Fruit fly (Drosophila melanogaster) whole organism, embryonic: Measurements from ENCODE around the gene Sfxn2.

Source experiments
- B-H1 ChIP-seq: fragments of 200-800 bp; sonication (Bioruptor generic); IDR thresholded peaks from 3 replicates; pipeline ENCODE4 v1.3.6; 2022; ENCODE audit warnings: missing biosample characterization, missing genetic modification characterization
- CG11085 ChIP-seq: fragments of 200-800 bp; sonication (Bioruptor generic); IDR thresholded peaks from 2 replicates; pipeline ENCODE4 v1.3.6; 2022; ENCODE audit warnings: missing biosample characterization, missing genetic modification characterization
- CG11560 ChIP-seq: fragments of 200-800 bp; sonication (Bioruptor generic); IDR thresholded peaks from 3 replicates; pipeline ENCODE4 v1.3.6; 2022; ENCODE audit warnings: missing biosample characterization, missing genetic modification characterization
- CG12219 ChIP-seq: fragments of 200-800 bp; sonication (Bioruptor generic); optimal IDR thresholded peaks from 3 replicates; lab custom pipeline; 2018; ENCODE audit warnings: missing biosample characterization, mild to moderate bottlenecking, missing genetic modification characterization
- CG12659 ChIP-seq: fragments of 200-800 bp; sonication (Bioruptor generic); optimal IDR thresholded peaks from 3 replicates; lab custom pipeline; 2017; ENCODE audit warnings: mild to moderate bottlenecking, missing biosample characterization, missing genetic modification reagents, missing genetic modification characterization
- CG13424 ChIP-seq: fragments of 200-800 bp; sonication (Bioruptor generic); optimal IDR thresholded peaks from 2 replicates; lab custom pipeline; 2019; ENCODE audit warnings: missing biosample characterization, mild to moderate bottlenecking, missing genetic modification characterization, moderate library complexity
- CG16815 ChIP-seq: fragments of 200-800 bp; sonication (Bioruptor generic); optimal IDR thresholded peaks from 3 replicates; lab custom pipeline; 2017; ENCODE audit warnings: missing biosample characterization, mild to moderate bottlenecking, missing genetic modification characterization
- CG17361 ChIP-seq: fragments of 200-800 bp; sonication (Bioruptor generic); IDR thresholded peaks from 3 replicates; pipeline ENCODE4 v1.3.6; 2022; ENCODE audit warnings: missing biosample characterization, missing genetic modification characterization
- CG17802 ChIP-seq: fragments of 200-800 bp; sonication (Bioruptor generic); optimal IDR thresholded peaks from 2 replicates; lab custom pipeline; 2018; ENCODE audit warnings: missing biosample characterization, mild to moderate bottlenecking, missing genetic modification characterization, moderate library complexity
- CG17912 ChIP-seq: fragments of 200-800 bp; sonication (Bioruptor generic); optimal IDR thresholded peaks from 2 replicates; lab custom pipeline; 2018; ENCODE audit warnings: missing biosample characterization, mild to moderate bottlenecking, missing genetic modification characterization
- CG18619 ChIP-seq: fragments of 200-800 bp; sonication (Bioruptor generic); optimal IDR thresholded peaks from 3 replicates; lab custom pipeline; 2017; ENCODE audit warnings: missing biosample characterization, mild to moderate bottlenecking, missing genetic modification characterization
- CG2129 ChIP-seq: fragments of 200-800 bp; sonication (Bioruptor generic); IDR thresholded peaks from 2 replicates; pipeline ENCODE4 v1.3.6; 2022; ENCODE audit warnings: missing biosample characterization, missing genetic modification characterization; ENCODE audit not compliant: partially characterized antibody
- CG2678 ChIP-seq: fragments of 200-800 bp; sonication (Bioruptor generic); optimal IDR thresholded peaks from 3 replicates; lab custom pipeline; 2019; ENCODE audit warnings: missing biosample characterization, mild to moderate bottlenecking, missing genetic modification characterization, moderate library complexity
- CG42726 ChIP-seq: fragments of 200-800 bp; sonication (Bioruptor generic); IDR thresholded peaks from 2 replicates; pipeline ENCODE4 v1.3.6; 2022; ENCODE audit warnings: missing biosample characterization, missing genetic modification characterization; ENCODE audit not compliant: partially characterized antibody
- CG4854 ChIP-seq: fragments of 200-800 bp; sonication (Bioruptor generic); optimal IDR thresholded peaks from 2 replicates; lab custom pipeline; 2016; ENCODE audit warnings: missing biosample characterization, missing genetic modification characterization, inconsistent platforms
- CG7372 ChIP-seq: fragments of 200-800 bp; sonication (Bioruptor generic); IDR thresholded peaks from 2 replicates; pipeline ENCODE4 v1.3.6; 2022; ENCODE audit warnings: missing biosample characterization, missing genetic modification characterization
- CG7745 ChIP-seq: fragments of 200-800 bp; sonication (Bioruptor generic); optimal IDR thresholded peaks from 2 replicates; lab custom pipeline; 2018; ENCODE audit warnings: missing biosample characterization, mild to moderate bottlenecking, missing genetic modification characterization, moderate library complexity
- CG7839 ChIP-seq: fragments of 200-800 bp; sonication (Bioruptor generic); optimal IDR thresholded peaks from 3 replicates; lab custom pipeline; 2018; ENCODE audit warnings: missing biosample characterization, mild to moderate bottlenecking, missing genetic modification characterization, moderate library complexity
- CG8089 ChIP-seq: fragments of 200-800 bp; sonication (Bioruptor generic); optimal IDR thresholded peaks from 3 replicates; lab custom pipeline; 2016; ENCODE audit warnings: missing biosample characterization, missing genetic modification characterization
- CG8281 ChIP-seq: fragments of 200-800 bp; sonication (Bioruptor generic); optimal IDR thresholded peaks from 2 replicates; lab custom pipeline; 2018; ENCODE audit warnings: missing biosample characterization, mild to moderate bottlenecking, missing genetic modification characterization, moderate library complexity
- CG8388 ChIP-seq: fragments of 200-800 bp; sonication (Bioruptor generic); optimal IDR thresholded peaks from 2 replicates; lab custom pipeline; 2019; ENCODE audit warnings: missing biosample characterization, mild to moderate bottlenecking, missing genetic modification characterization, moderate library complexity
- CG8944 ChIP-seq: fragments of 200-800 bp; sonication (Bioruptor generic); optimal IDR thresholded peaks from 3 replicates; lab custom pipeline; 2016; ENCODE audit warnings: missing biosample characterization, missing genetic modification characterization
- CTCF ChIP-seq: fragments of 200-800 bp; sonication (Bioruptor generic); optimal IDR thresholded peaks from 2 replicates; lab custom pipeline; 2017; ENCODE audit warnings: missing biosample characterization, mild to moderate bottlenecking, missing genetic modification characterization, moderate library complexity
- Chrac-16 ChIP-seq: fragments of 200-800 bp; sonication (Bioruptor generic); optimal IDR thresholded peaks from 3 replicates; lab custom pipeline; 2016; ENCODE audit warnings: missing biosample characterization, missing genetic modification characterization
- Dref ChIP-seq: fragments of 200-800 bp; sonication (Bioruptor generic); IDR thresholded peaks from 2 replicates; pipeline ENCODE4 v1.3.6; 2022; ENCODE audit warnings: missing biosample characterization, missing genetic modification characterization
- Gsc ChIP-seq: fragments of 200-800 bp; sonication (Bioruptor generic); IDR thresholded peaks from 2 replicates; pipeline ENCODE4 v1.3.6; 2022; ENCODE audit warnings: missing biosample characterization, missing genetic modification characterization
- Hr39 ChIP-seq: fragments of >200 bp; optimal IDR thresholded peaks from 2 replicates; lab custom pipeline; 2017
- Hsf ChIP-seq: fragments of 200-800 bp; sonication (Bioruptor generic); optimal IDR thresholded peaks from 3 replicates; lab custom pipeline; 2016; ENCODE audit warnings: missing biosample characterization, missing genetic modification characterization
- Mes4 ChIP-seq: fragments of 200-800 bp; sonication (Bioruptor generic); optimal IDR thresholded peaks from 2 replicates; lab custom pipeline; 2016; ENCODE audit warnings: missing biosample characterization, missing genetic modification characterization
- NC2α ChIP-seq: fragments of 200-800 bp; sonication (Bioruptor generic); optimal IDR thresholded peaks from 2 replicates; lab custom pipeline; 2016; ENCODE audit warnings: missing biosample characterization, missing genetic modification characterization
- Sox102F ChIP-seq: fragments of 200-800 bp; sonication (Bioruptor generic); optimal IDR thresholded peaks from 2 replicates; lab custom pipeline; 2018; ENCODE audit warnings: missing biosample characterization, mild to moderate bottlenecking, missing genetic modification characterization, moderate library complexity
- Taf1 ChIP-seq: fragments of 200-800 bp; sonication (Bioruptor generic); IDR thresholded peaks from 2 replicates; pipeline ENCODE4 v1.3.6; 2022; ENCODE audit warnings: missing biosample characterization, missing genetic modification characterization
- ash1 ChIP-seq: fragments of 200-800 bp; sonication (Bioruptor generic); optimal IDR thresholded peaks from 2 replicates; lab custom pipeline; 2018; ENCODE audit warnings: missing biosample characterization, mild to moderate bottlenecking, missing genetic modification characterization
- az2 ChIP-seq: fragments of 200-800 bp; sonication (Bioruptor generic); optimal IDR thresholded peaks from 3 replicates; lab custom pipeline; 2016; ENCODE audit warnings: missing biosample characterization, missing genetic modification characterization
- bbx ChIP-seq: fragments of 200-800 bp; sonication (Bioruptor generic); IDR thresholded peaks from 2 replicates; pipeline ENCODE4 v1.3.6; 2022; ENCODE audit warnings: missing biosample characterization, missing genetic modification characterization; ENCODE audit not compliant: partially characterized antibody
- bigmax ChIP-seq: fragments of 200-800 bp; sonication (Bioruptor generic); optimal IDR thresholded peaks from 2 replicates; lab custom pipeline; 2018; ENCODE audit warnings: missing biosample characterization, mild to moderate bottlenecking, missing genetic modification characterization
- chinmo ChIP-seq: fragments of 200-800 bp; sonication (Bioruptor generic); IDR thresholded peaks from 4 replicates; pipeline ENCODE4 v1.3.6; 2022; ENCODE audit warnings: missing biosample characterization, missing genetic modification characterization; ENCODE audit not compliant: partially characterized antibody
- crp ChIP-seq, 2 experiments: fragments of 200-800 bp; sonication (Bioruptor generic); optimal IDR thresholded peaks; 2 replicates in 1 of 2; 3 replicates in 1 of 2; lab custom pipeline; 2017; ENCODE audit warnings: missing biosample characterization in 2 of 2, missing genetic modification characterization in 2 of 2, mild to moderate bottlenecking in 1 of 2, moderate library complexity in 1 of 2
- danr ChIP-seq: fragments of 200-800 bp; sonication (Bioruptor generic); IDR thresholded peaks from 2 replicates; pipeline ENCODE4 v1.3.6; 2022; ENCODE audit warnings: missing biosample characterization, missing genetic modification characterization
- dimm ChIP-seq: fragments of 200-800 bp; sonication (Bioruptor generic); IDR thresholded peaks from 2 replicates; pipeline ENCODE4 v1.3.6; 2022; ENCODE audit warnings: missing biosample characterization, missing genetic modification characterization
- dmrt99B ChIP-seq: fragments of 200-800 bp; sonication (Bioruptor generic); optimal IDR thresholded peaks from 2 replicates; lab custom pipeline; 2018; ENCODE audit warnings: missing biosample characterization, mild to moderate bottlenecking, missing genetic modification characterization, moderate library complexity
- eyg ChIP-seq: fragments of 200-800 bp; sonication (Bioruptor generic); optimal IDR thresholded peaks from 3 replicates; lab custom pipeline; 2016; ENCODE audit warnings: missing biosample characterization, missing genetic modification characterization
- h ChIP-seq: fragments of >200 bp; optimal IDR thresholded peaks from 2 replicates; lab custom pipeline; 2017
- hbn ChIP-seq: fragments of 200-800 bp; sonication (Bioruptor generic); IDR thresholded peaks from 2 replicates; pipeline ENCODE4 v1.3.6; 2022; ENCODE audit warnings: missing biosample characterization, missing genetic modification characterization; ENCODE audit not compliant: partially characterized antibody
- kni ChIP-seq: fragments of 200-800 bp; sonication (Bioruptor generic); optimal IDR thresholded peaks from 3 replicates; lab custom pipeline; 2017; ENCODE audit warnings: mild to moderate bottlenecking, missing biosample characterization, missing genetic modification reagents, missing genetic modification characterization
- pho ChIP-seq: fragments of 200-800 bp; sonication (Bioruptor generic); optimal IDR thresholded peaks from 2 replicates; lab custom pipeline; 2016; ENCODE audit warnings: missing biosample characterization, missing genetic modification characterization
- pros ChIP-seq: fragments of 200-800 bp; sonication (Bioruptor generic); optimal IDR thresholded peaks from 3 replicates; lab custom pipeline; 2019; ENCODE audit warnings: missing biosample characterization, mild to moderate bottlenecking, missing genetic modification characterization, moderate library complexity
- salm ChIP-seq: fragments of 200-800 bp; sonication (Bioruptor generic); optimal IDR thresholded peaks from 2 replicates; lab custom pipeline; 2018; ENCODE audit warnings: missing biosample characterization, mild to moderate bottlenecking, missing genetic modification characterization
- seq ChIP-seq: fragments of 200-800 bp; sonication (Bioruptor generic); IDR thresholded peaks from 2 replicates; pipeline ENCODE4 v1.3.6; 2022; ENCODE audit warnings: missing biosample characterization, missing genetic modification characterization
- sima ChIP-seq: fragments of 200-800 bp; sonication (Bioruptor generic); optimal IDR thresholded peaks from 2 replicates; lab custom pipeline; 2016; ENCODE audit warnings: missing biosample characterization, missing genetic modification characterization
- sr ChIP-seq: fragments of 200-800 bp; sonication (Bioruptor generic); IDR thresholded peaks from 3 replicates; pipeline ENCODE4 v1.3.6; 2022; ENCODE audit warnings: missing biosample characterization, missing genetic modification characterization
- yki ChIP-seq: fragments of >200 bp; optimal IDR thresholded peaks from 3 replicates; lab custom pipeline; 2018

Gene Sfxn2

dm6 chr3L:19024800-19025199, 38.2 kb upstream of the Sfxn2 start (continued):
- TF ChIP-seq sima (GFP tag; lab: Kevin White, UChicago) (no peak), chinmo (GFP tag; lab: Robert Waterston, UW) (0 out of 4 replicates have a peak, but pooled peaks have one; percentile 43), Mes4 (GFP tag; lab: Kevin White, UChicago) (peak; percentile 83), CG4854 (GFP tag; lab: Kevin White, UChicago) (no peak), CG2678 (peak; percentile 83), pros (GFP tag; lab: Kevin White, UChicago) (no peak), seq (GFP tag; lab: Robert Waterston, UW) (peak; percentile 74), CG13424 (peak; percentile 79), danr (GFP tag; lab: Robert Waterston, UW) (0 out of 2 replicates have a peak, but pooled peaks have one; percentile 24), CG11560 (tag; lab: Robert Waterston, UW) (peak; percentile 53; the same call in 1 of the 3 replicates), Hr39 (lab: Kevin White, UChicago) (no peak), hbn (GFP tag; lab: Robert Waterston, UW) (no peak), Dref (no peak), az2 (peak; percentile 83), CG17361 (GFP tag; lab: Robert Waterston, UW) (peak; percentile 86), eyg (GFP tag; lab: Kevin White, UChicago) (peak; percentile 62), sr (GFP tag; lab: Robert Waterston, UW) (0 out of 3 replicates have a peak, but pooled peaks have one; percentile 40), CG17912 (GFP tag; lab: Kevin White, UChicago) (no peak), CG2129 (no peak), CG8281 (tag; lab: Kevin White, UChicago) (peak; percentile 51), Sox102F (GFP tag; lab: Kevin White, UChicago) (peak; percentile 85), CG16815 (GFP tag; lab: Kevin White, UChicago) (peak; percentile 71), salm (tag; lab: Kevin White, UChicago) (no peak), CG18619 (GFP tag; lab: Kevin White, UChicago) (peak; percentile 70), CG8388 (peak; percentile 57), pho (peak; percentile 34), CG7839 (tag; lab: Kevin White, UChicago) (peak; percentile 81), h (lab: Kevin White, UChicago) (no peak), dimm (GFP tag; lab: Robert Waterston, UW) (0 out of 2 replicates have a peak, but pooled peaks have one; percentile 13), CG7372 (0 out of 2 replicates have a peak, but pooled peaks have one; percentile 30), CG11085 (GFP tag; lab: Robert Waterston, UW) (no peak), NC2α (peak; percentile 77), B-H1 (GFP tag; lab: Robert Waterston, UW) (peak; percentile 71), Chrac-16 (GFP tag; lab: Kevin White, UChicago) (peak; percentile 76), dmrt99B (tag; lab: Kevin White, UChicago) (peak; percentile 83), CG7745 (tag; lab: Kevin White, UChicago) (no peak), bigmax (no peak), crp (GFP tag; optimal IDR thresholded peaks at IDR 0.05; lab: Kevin White, UChicago) (peak in 1 of 2 experiments; percentile 30), Gsc (GFP tag; lab: Robert Waterston, UW) (0 out of 2 replicates have a peak, but pooled peaks have one; percentile 29), CTCF (GFP tag; lab: Kevin White, UChicago) (peak; percentile 36), kni (no peak), Hsf (GFP tag; lab: Kevin White, UChicago) (peak; percentile 82), yki (lab: Kevin White, UChicago) (no peak), ash1 (GFP tag; lab: Kevin White, UChicago) (no peak), bbx (no peak), Taf1 (GFP tag; lab: Robert Waterston, UW) (0 out of 2 replicates have a peak, but pooled peaks have one; percentile 13), CG42726 (GFP tag; lab: Robert Waterston, UW) (no peak), CG12219 (GFP tag; lab: Kevin White, UChicago) (peak; percentile 77), CG17802 (peak; percentile 56), CG12659 (peak; percentile 61), CG8944 (peak; percentile 78), CG8089 (GFP tag; lab: Kevin White, UChicago) (peak; percentile 64)
